Worm (Caenorhabditis elegans) whole organism, L4 larva: Measurements from ENCODE around the gene npp-8.

Experiments used
- ama-1 ChIP-seq: fragments of 150-350 bp; optimal IDR thresholded peaks from 2 replicates; lab custom pipeline; 2014; ENCODE audit warnings: inconsistent platforms, mixed read lengths
- ceh-28 ChIP-seq: fragments of 150-350 bp; optimal IDR thresholded peaks from 2 replicates; lab custom pipeline; 2014; ENCODE audit warnings: missing biosample characterization, missing genetic modification reagents, missing genetic modification characterization
- ces-1 ChIP-seq: fragments of 150-350 bp; sonication (generic microtip); optimal IDR thresholded peaks from 4 replicates; lab custom pipeline; 2014; ENCODE audit warnings: missing biosample characterization, missing genetic modification reagents, missing genetic modification characterization
- mxl-3 ChIP-seq: fragments of 200-800 bp; sonication (Bioruptor generic); optimal IDR thresholded peaks from 2 replicates; lab custom pipeline; 2018; ENCODE audit warnings: mild to moderate bottlenecking, missing genetic modification characterization, missing compliant biosample characterization
- nhr-102 ChIP-seq: sonication (generic microtip); optimal IDR thresholded peaks from 2 replicates; lab custom pipeline; 2016; ENCODE audit warnings: mild to moderate bottlenecking, missing genetic modification characterization, moderate library complexity, missing compliant biosample characterization
- nhr-11 ChIP-seq: fragments of 150-350 bp; optimal IDR thresholded peaks from 2 replicates; lab custom pipeline; 2014; ENCODE audit warnings: missing biosample characterization, missing genetic modification characterization
- nhr-237 ChIP-seq: sonication (generic microtip); optimal IDR thresholded peaks from 2 replicates; lab custom pipeline; 2017; ENCODE audit warnings: missing biosample characterization, missing genetic modification characterization
- pha-4 ChIP-seq, 2 experiments: fragments of 150-350 bp in 1 of 2; fragments of 200-800 bp in 1 of 2; sonication (Bioruptor generic) in 1 of 2; IDR thresholded peaks in 1 of 2; optimal IDR thresholded peaks in 1 of 2; 2 replicates each; pipeline versions ENCODE4 v1.3.6 to Lab custom; 2014 to 2022; ENCODE audit warnings: missing genetic modification characterization in 2 of 2, missing genetic modification reagents in 2 of 2, missing biosample characterization in 1 of 2, missing compliant biosample characterization in 1 of 2
- php-3 ChIP-seq: fragments of 200-800 bp; sonication (Bioruptor generic); IDR thresholded peaks from 2 replicates; pipeline ENCODE4 v1.3.6; 2022; ENCODE audit warnings: missing genetic modification reagents, missing genetic modification characterization, missing compliant biosample characterization
- unc-39 ChIP-seq: sonication (generic microtip); optimal IDR thresholded peaks from 2 replicates; lab custom pipeline; 2017; ENCODE audit warnings: missing biosample characterization, missing genetic modification characterization
- zag-1 ChIP-seq: fragments of 150-350 bp; optimal IDR thresholded peaks from 2 replicates; lab custom pipeline; 2014; ENCODE audit warnings: missing biosample characterization, missing genetic modification characterization

DNA sequence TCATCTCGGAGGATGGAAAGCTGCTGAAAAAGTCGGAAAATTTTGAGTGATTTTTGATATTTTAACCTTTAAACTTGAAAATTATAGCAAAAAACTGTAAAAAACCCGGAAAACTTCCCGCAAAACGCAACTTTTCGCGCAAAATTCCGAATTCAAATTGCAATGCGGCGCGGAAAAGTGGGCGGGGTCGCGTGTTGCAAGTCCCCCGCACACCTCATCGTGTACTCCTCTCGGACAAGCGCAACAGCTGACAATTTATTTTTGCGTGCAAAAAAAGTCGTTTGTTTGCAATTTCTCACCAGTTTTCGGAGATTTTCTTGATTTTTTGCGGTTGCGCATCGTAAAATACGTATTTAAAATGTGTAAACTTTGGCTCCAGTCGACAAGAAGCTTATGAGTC, at the start of gene npp-8:
- TF ChIP-seq unc-39 (no peak), nhr-102 (tag; lab: Kevin White, UChicago) (peak; percentile 88), ces-1 (GFP tag; lab: Kevin White, UChicago) (no peak), mxl-3 (peak; percentile 64), nhr-237 (no peak), php-3 (GFP tag; lab: Robert Waterston, UW) (peak; percentile 59), pha-4 (GFP tag; IDR thresholded peaks at IDR 0.05; lab: Robert Waterston, UW) (peak; percentile 86), pha-4 (tag; optimal IDR thresholded peaks at IDR 0.05; lab: Kevin White, UChicago) (no peak), ceh-28 (no peak), ama-1 (lab: Kevin White, UChicago) (peak; percentile 62), nhr-11 (peak; percentile 59), zag-1 (tag; lab: Kevin White, UChicago) (no peak)
